Worm (Caenorhabditis elegans) whole organism, L1 larva: Measurements from ENCODE around the gene F59E12.6.
A peak's percentile ranks its signal among the peaks of the same experiment; 100 is the strongest.

Experiments used
- C04F5.9 ChIP-seq: sonication (generic microtip); optimal IDR thresholded peaks from 2 replicates; lab custom pipeline; 2016; ENCODE audit warnings: missing genetic modification characterization, missing compliant biosample characterization
- C16A3.4 ChIP-seq: fragments of 150-350 bp; optimal IDR thresholded peaks from 2 replicates; lab custom pipeline; 2014; ENCODE audit warnings: missing biosample characterization, missing genetic modification characterization
- F16B12.6 ChIP-seq: fragments of 150-350 bp; optimal IDR thresholded peaks from 2 replicates; lab custom pipeline; 2014; ENCODE audit warnings: missing biosample characterization, missing genetic modification characterization
- Y116A8C.19 ChIP-seq: sonication (generic microtip); optimal IDR thresholded peaks from 2 replicates; lab custom pipeline; 2016; ENCODE audit warnings: missing compliant biosample characterization, missing genetic modification characterization, borderline replicate concordance
- aha-1 ChIP-seq: fragments of 150-350 bp; optimal IDR thresholded peaks from 2 replicates; lab custom pipeline; 2014; ENCODE audit warnings: missing biosample characterization, missing genetic modification characterization
- ama-1 ChIP-seq: fragments of 150-350 bp; optimal IDR thresholded peaks from 2 replicates; lab custom pipeline; 2014
- blmp-1 ChIP-seq: fragments of 150-350 bp; optimal IDR thresholded peaks from 2 replicates; lab custom pipeline; 2014; ENCODE audit warnings: missing biosample characterization, missing genetic modification characterization
- ceh-8 ChIP-seq: fragments of 200-800 bp; sonication (Bioruptor generic); optimal IDR thresholded peaks from 2 replicates; lab custom pipeline; 2018; ENCODE audit warnings: mild to moderate bottlenecking, missing genetic modification characterization, moderate library complexity, missing compliant biosample characterization
- ceh-88 ChIP-seq: fragments of 200-800 bp; sonication (Bioruptor generic); IDR thresholded peaks from 2 replicates; pipeline ENCODE4 v1.3.6; 2022; ENCODE audit warnings: missing genetic modification characterization, missing compliant biosample characterization
- ces-1 ChIP-seq: fragments of 150-350 bp; optimal IDR thresholded peaks from 2 replicates; lab custom pipeline; 2014; ENCODE audit warnings: missing biosample characterization, missing genetic modification reagents, missing genetic modification characterization
- dpl-1 ChIP-seq, 3 experiments: fragments of 150-350 bp in 2 of 3; sonication (generic microtip) in 1 of 3; optimal IDR thresholded peaks; 2 replicates each; lab custom pipeline; 2014 to 2017; ENCODE audit warnings: missing biosample characterization in 3 of 3, missing genetic modification characterization in 3 of 3, missing genetic modification reagents in 3 of 3
- efl-1 ChIP-seq, 4 experiments: fragments of 150-350 bp; optimal IDR thresholded peaks in 3 of 4; peaks in 1 of 4; 1 replicate in 1 of 4; 2 replicates in 3 of 4; lab custom pipeline; 2014; ENCODE audit warnings: missing biosample characterization in 2 of 4, missing genetic modification characterization in 2 of 4, missing genetic modification reagents in 2 of 4
- elt-2 ChIP-seq: sonication (generic microtip); optimal IDR thresholded peaks from 2 replicates; lab custom pipeline; 2016; ENCODE audit warnings: missing genetic modification characterization, mild to moderate bottlenecking, inconsistent platforms, missing compliant biosample characterization, missing genetic modification reagents
- elt-3 ChIP-seq, 6 experiments: fragments of 150-350 bp in 1 of 6; sonication (generic microtip); optimal IDR thresholded peaks; 2 replicates each; lab custom pipeline; 2017 to 2018; ENCODE audit warnings: missing biosample characterization in 6 of 6, missing genetic modification characterization in 6 of 6, inconsistent platforms in 1 of 6
- ets-5 ChIP-seq: fragments of 200-800 bp; sonication (Bioruptor generic); IDR thresholded peaks from 2 replicates; pipeline ENCODE4 v1.3.6; 2022; ENCODE audit warnings: missing genetic modification characterization, missing compliant biosample characterization
- fkh-4 ChIP-seq: sonication (generic microtip); optimal IDR thresholded peaks from 2 replicates; lab custom pipeline; 2016; ENCODE audit warnings: missing compliant biosample characterization, missing genetic modification characterization, borderline replicate concordance
- fkh-8 ChIP-seq: sonication (generic microtip); optimal IDR thresholded peaks from 2 replicates; lab custom pipeline; 2016; ENCODE audit warnings: mild to moderate bottlenecking, missing genetic modification characterization, missing compliant biosample characterization
- fos-1 ChIP-seq: fragments of 150-350 bp; optimal IDR thresholded peaks from 2 replicates; lab custom pipeline; 2014; ENCODE audit warnings: missing biosample characterization, missing genetic modification characterization
- hlh-17 ChIP-seq: fragments of 200-800 bp; sonication (Bioruptor generic); optimal IDR thresholded peaks from 2 replicates; lab custom pipeline; 2018; ENCODE audit warnings: missing genetic modification characterization, mild to moderate bottlenecking, missing compliant biosample characterization, moderate library complexity, borderline replicate concordance
- isw-1 ChIP-seq: fragments of 200-800 bp; sonication (Bioruptor generic); IDR thresholded peaks from 2 replicates; pipeline ENCODE4 v1.3.6; 2022; ENCODE audit warnings: missing genetic modification characterization, missing compliant biosample characterization
- lin-15B ChIP-seq: fragments of 150-350 bp; sonication (generic microtip); optimal IDR thresholded peaks from 3 replicates; lab custom pipeline; 2014; ENCODE audit warnings: missing biosample characterization, missing genetic modification characterization
- lin-35 ChIP-seq, 2 experiments: fragments of 150-350 bp; optimal IDR thresholded peaks; 2 replicates each; lab custom pipeline; 2014; ENCODE audit warnings: missing biosample characterization in 2 of 2, missing genetic modification characterization in 2 of 2, missing genetic modification reagents in 2 of 2
- lin-39 ChIP-seq: fragments of 150-350 bp; optimal IDR thresholded peaks from 2 replicates; lab custom pipeline; 2014; ENCODE audit warnings: missing biosample characterization, missing genetic modification reagents, missing genetic modification characterization
- lsy-2 ChIP-seq, 2 experiments: fragments of 150-350 bp; optimal IDR thresholded peaks; 2 replicates each; lab custom pipeline; 2014; ENCODE audit warnings: missing biosample characterization in 2 of 2, missing genetic modification characterization in 2 of 2
- mab-9 ChIP-seq: fragments of 200-800 bp; sonication (Bioruptor generic); IDR thresholded peaks from 2 replicates; pipeline ENCODE4 v1.3.6; 2022; ENCODE audit warnings: missing genetic modification reagents, missing genetic modification characterization, missing compliant biosample characterization
- mdl-1 ChIP-seq, 2 experiments: fragments of 150-350 bp; optimal IDR thresholded peaks; 2 replicates each; lab custom pipeline; 2014 to 2017; ENCODE audit warnings: missing biosample characterization in 2 of 2, missing genetic modification characterization in 2 of 2, inconsistent platforms in 1 of 2
- mef-2 ChIP-seq: fragments of 150-350 bp; optimal IDR thresholded peaks from 2 replicates; lab custom pipeline; 2014; ENCODE audit warnings: missing biosample characterization, missing genetic modification characterization
- nhr-12 ChIP-seq: sonication (generic microtip); optimal IDR thresholded peaks from 2 replicates; lab custom pipeline; 2017; ENCODE audit warnings: missing biosample characterization, missing genetic modification characterization
- nhr-20 ChIP-seq: sonication (generic microtip); optimal IDR thresholded peaks from 2 replicates; lab custom pipeline; 2016; ENCODE audit warnings: mild to moderate bottlenecking, missing genetic modification characterization, missing compliant biosample characterization
- nhr-71 ChIP-seq: sonication (generic microtip); optimal IDR thresholded peaks from 2 replicates; lab custom pipeline; 2016; ENCODE audit warnings: mild to moderate bottlenecking, missing genetic modification characterization, moderate library complexity, missing compliant biosample characterization
- nhr-76 ChIP-seq: sonication (generic microtip); optimal IDR thresholded peaks from 2 replicates; lab custom pipeline; 2017; ENCODE audit warnings: missing biosample characterization, missing genetic modification characterization
- skn-1 ChIP-seq: fragments of 150-350 bp; optimal IDR thresholded peaks from 2 replicates; lab custom pipeline; 2014; ENCODE audit warnings: missing biosample characterization, missing genetic modification characterization
- snpc-4 ChIP-seq: fragments of 150-350 bp; optimal IDR thresholded peaks from 2 replicates; lab custom pipeline; 2014; ENCODE audit warnings: missing biosample characterization, missing genetic modification characterization
- sup-37 ChIP-seq: fragments of 200-800 bp; sonication (Bioruptor generic); optimal IDR thresholded peaks from 2 replicates; lab custom pipeline; 2018; ENCODE audit warnings: mild to moderate bottlenecking, missing genetic modification characterization, missing compliant biosample characterization
- tbx-2 ChIP-seq: sonication (generic microtip); optimal IDR thresholded peaks from 2 replicates; lab custom pipeline; 2016; ENCODE audit warnings: missing genetic modification characterization, missing compliant biosample characterization
- unc-30 ChIP-seq: sonication (generic microtip); optimal IDR thresholded peaks from 2 replicates; lab custom pipeline; 2017; ENCODE audit warnings: missing biosample characterization, missing genetic modification characterization
- unc-62 ChIP-seq: fragments of 150-350 bp; optimal IDR thresholded peaks from 2 replicates; lab custom pipeline; 2014; ENCODE audit warnings: missing biosample characterization, missing genetic modification reagents, missing genetic modification characterization
- unc-86 ChIP-seq: sonication (generic microtip); optimal IDR thresholded peaks from 2 replicates; lab custom pipeline; 2016; ENCODE audit warnings: missing genetic modification characterization, missing compliant biosample characterization
- vab-15 ChIP-seq: sonication (generic microtip); optimal IDR thresholded peaks from 2 replicates; lab custom pipeline; 2017; ENCODE audit warnings: missing genotype, mild to moderate bottlenecking, missing genetic modification characterization, missing compliant biosample characterization
- xbp-1 ChIP-seq: sonication (generic microtip); optimal IDR thresholded peaks from 2 replicates; lab custom pipeline; 2016; ENCODE audit warnings: missing genetic modification characterization, missing compliant biosample characterization
- zip-4 ChIP-seq: fragments of 200-800 bp; sonication (Bioruptor generic); optimal IDR thresholded peaks from 2 replicates; lab custom pipeline; 2018; ENCODE audit warnings: mild to moderate bottlenecking, missing genetic modification characterization, moderate library complexity, missing compliant biosample characterization
- ztf-4 ChIP-seq: fragments of 150-350 bp; optimal IDR thresholded peaks from 2 replicates; lab custom pipeline; 2014; ENCODE audit warnings: missing biosample characterization, missing genetic modification characterization

Gene F59E12.6

DNA sequence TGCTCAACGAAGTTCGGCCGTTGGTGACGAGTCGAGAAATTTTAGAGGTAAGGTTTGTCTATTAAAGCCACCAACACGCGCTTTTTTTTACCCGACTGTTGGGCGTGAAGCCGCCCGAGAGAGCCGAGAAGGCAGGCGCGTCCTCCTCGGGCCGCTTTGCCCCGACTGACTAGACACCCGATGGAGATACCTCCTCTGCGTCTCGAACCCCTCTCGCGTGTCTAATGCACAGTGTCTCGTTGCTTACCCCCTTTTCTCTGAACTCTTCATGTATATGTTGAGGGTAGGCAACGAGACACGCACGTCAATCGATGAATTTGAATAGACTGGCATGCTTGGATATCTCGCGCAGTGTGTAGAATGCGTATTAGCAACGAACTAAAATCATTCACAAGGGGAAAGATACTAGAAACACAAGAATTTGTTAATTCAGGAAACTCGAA lies 31.0 kb upstream of the F59E12.6 start (continued):
- TF ChIP-seq mdl-1 (tag; optimal IDR thresholded peaks at IDR 0.05; lab: Kevin White, UChicago): peak in 1 of 2 experiments; percentile 53
- TF ChIP-seq tbx-2 (tag; lab: Kevin White, UChicago): peak; percentile 81
- no peak for TF ChIP-seq aha-1 (tag; lab: Kevin White, UChicago)
- TF ChIP-seq elt-2 (tag; lab: Kevin White, UChicago): peak; percentile 80
- peak; percentile 85 for TF ChIP-seq C16A3.4 (tag; lab: Kevin White, UChicago)
- peak; percentile 34 to 62 (median 48) for TF ChIP-seq dpl-1 (GFP tag; optimal IDR thresholded peaks at IDR 0.05; lab: Kevin White, UChicago)
- peak; percentile 75 for TF ChIP-seq isw-1
- TF ChIP-seq hlh-17: no peak
- peak; percentile 60 for TF ChIP-seq skn-1 (tag; lab: Kevin White, UChicago)
- peak; percentile 75 to 77 for TF ChIP-seq lin-35 (GFP tag; optimal IDR thresholded peaks at IDR 0.05; lab: Kevin White, UChicago)
- peak; percentile 83 for TF ChIP-seq unc-86 (tag; lab: Kevin White, UChicago)
- no peak for TF ChIP-seq sup-37 (GFP tag; lab: Kevin White, UChicago)
- TF ChIP-seq unc-30 (tag; lab: Kevin White, UChicago): no peak
- no peak for TF ChIP-seq nhr-12 (tag; lab: Kevin White, UChicago)
- peak; percentile 74 to 76 for TF ChIP-seq efl-1 (optimal IDR thresholded peaks at IDR 0.05; lab: Kevin White, UChicago)
- peak; percentile 54 to 93 for TF ChIP-seq efl-1 (GFP tag; optimal IDR thresholded peaks at IDR 0.05 in 1 of 2; lab: Kevin White, UChicago)
- peak; percentile 67 for TF ChIP-seq ces-1
- peak; percentile 84 for TF ChIP-seq fos-1 (tag; lab: Kevin White, UChicago)
- peak; percentile 99 for TF ChIP-seq ama-1 (lab: Kevin White, UChicago)
- TF ChIP-seq elt-3 (tag; optimal IDR thresholded peaks at IDR 0.05; lab: Kevin White, UChicago): peak in 1 of 6 experiments; percentile 43
- TF ChIP-seq unc-62 (GFP tag; lab: Kevin White, UChicago): no peak
- TF ChIP-seq Y116A8C.19 (tag; lab: Kevin White, UChicago): no peak
- peak; percentile 82 for TF ChIP-seq xbp-1 (tag; lab: Kevin White, UChicago)
- TF ChIP-seq lin-15B: no peak
- peak; percentile 76 for TF ChIP-seq mef-2 (tag; lab: Kevin White, UChicago)
- peak; percentile 36 for TF ChIP-seq nhr-76
- no peak for TF ChIP-seq ets-5 (GFP tag; lab: Robert Waterston, UW)
- TF ChIP-seq lsy-2 (tag; optimal IDR thresholded peaks at IDR 0.05; lab: Kevin White, UChicago): peak; percentile 77 to 88
- no peak for TF ChIP-seq lin-39 (tag; lab: Kevin White, UChicago)
- TF ChIP-seq nhr-71 (tag; lab: Kevin White, UChicago): peak; percentile 93
- peak; percentile 98 for TF ChIP-seq ztf-4 (tag; lab: Kevin White, UChicago)
- TF ChIP-seq fkh-4 (tag; lab: Kevin White, UChicago): peak; percentile 26
- TF ChIP-seq ceh-88: peak; percentile 85
- TF ChIP-seq snpc-4 (tag; lab: Kevin White, UChicago): peak; percentile 58
- TF ChIP-seq C04F5.9 (tag; lab: Kevin White, UChicago): no peak
- TF ChIP-seq vab-15 (tag; lab: Kevin White, UChicago): no peak
- peak; percentile 87 for TF ChIP-seq nhr-20 (tag; lab: Kevin White, UChicago)
- peak; percentile 92 for TF ChIP-seq fkh-8 (tag; lab: Kevin White, UChicago)
- peak; percentile 71 for TF ChIP-seq mab-9 (GFP tag; lab: Robert Waterston, UW)
- peak; percentile 47 for TF ChIP-seq blmp-1 (tag; lab: Kevin White, UChicago)
- peak; percentile 21 for TF ChIP-seq ceh-8 (GFP tag; lab: Kevin White, UChicago)
- TF ChIP-seq zip-4 (GFP tag; lab: Kevin White, UChicago): peak; percentile 45
- peak; percentile 31 for TF ChIP-seq F16B12.6
